Worm (Caenorhabditis elegans): ENCODE results near the gene hat-1.
A peak's percentile ranks its signal among the peaks of the same experiment; 100 is the strongest.

Gene hat-1

ce11 chrIII:10383804-10384203, 23.2 kb downstream of the hat-1 start:
- TF ChIP-seq efl-1 (optimal IDR thresholded peaks at IDR 0.05) = no peak
- TF ChIP-seq efl-1 (GFP tag; optimal IDR thresholded peaks at IDR 0.05 in 1 of 2) = peak in 1 of 2 experiments; percentile 15
- TF ChIP-seq pqm-1 (tag; optimal IDR thresholded peaks at IDR 0.05) = no peak

ce11 chrIII:10381473-10381872, 25.6 kb downstream of the hat-1 start, which contains the start of gene C38H2.2:
TSS of gene C38H2.2 (plus strand) at chrIII:10381773.
- no peak for TF ChIP-seq nhr-28 (tag; optimal IDR thresholded peaks at IDR 0.05)
- no peak for TF ChIP-seq mdl-1 (tag; optimal IDR thresholded peaks at IDR 0.05)
- no peak for TF ChIP-seq lir-3 (tag; optimal IDR thresholded peaks at IDR 0.05; ENCODE audit: poor library complexity)
- no peak for TF ChIP-seq ama-1 (optimal IDR thresholded peaks at IDR 0.05)
- no peak for TF ChIP-seq lin-15B (tag; optimal IDR thresholded peaks at IDR 0.05)
- no peak for TF ChIP-seq unc-30 (tag; optimal IDR thresholded peaks at IDR 0.05)
- no peak for TF ChIP-seq xbp-1 (tag; optimal IDR thresholded peaks at IDR 0.05)
- TF ChIP-seq nhr-85 (tag) = no peak
- TF ChIP-seq fkh-8 (tag; optimal IDR thresholded peaks at IDR 0.05) = no peak
- TF ChIP-seq unc-62 (GFP tag; optimal IDR thresholded peaks at IDR 0.05) = no peak
- no peak for TF ChIP-seq tlp-1 (tag; optimal IDR thresholded peaks at IDR 0.05)
- no peak for TF ChIP-seq fos-1 (tag; optimal IDR thresholded peaks at IDR 0.05)
- no peak for TF ChIP-seq C16A3.4 (tag; optimal IDR thresholded peaks at IDR 0.05)
- no peak for TF ChIP-seq lin-14 (GFP tag; optimal IDR thresholded peaks at IDR 0.05)
- no peak for TF ChIP-seq lin-39 (tag; optimal IDR thresholded peaks at IDR 0.05)
- TF ChIP-seq mep-1 (tag; optimal IDR thresholded peaks at IDR 0.05) = no peak
- no peak for TF ChIP-seq hlh-17 (GFP tag; optimal IDR thresholded peaks at IDR 0.05; ENCODE audit: borderline replicate concordance)

- peak in 1 of 3 experiments; percentile 9 for TF ChIP-seq dpl-1 (GFP tag; optimal IDR thresholded peaks at IDR 0.05)
- no peak for TF ChIP-seq alr-1 (tag; optimal IDR thresholded peaks at IDR 0.05; ENCODE audit: borderline replicate concordance)
- TF ChIP-seq lsy-2 (tag; optimal IDR thresholded peaks at IDR 0.05) = peak; percentile 17 to 19
- no peak for TF ChIP-seq unc-86 (tag; optimal IDR thresholded peaks at IDR 0.05)
- no peak for TF ChIP-seq nhr-47 (tag; optimal IDR thresholded peaks at IDR 0.05)
- peak; percentile 43 for TF ChIP-seq nhr-85 (tag)
- TF ChIP-seq ceh-82 (tag; optimal IDR thresholded peaks at IDR 0.05) = peak in 1 of 3 experiments; percentile 9
- peak in 1 of 2 experiments; percentile 11 for TF ChIP-seq lin-35 (GFP tag; optimal IDR thresholded peaks at IDR 0.05)
- TF ChIP-seq nhr-90 (tag; optimal IDR thresholded peaks at IDR 0.05; ENCODE audit: poor library complexity) = no peak
- no peak for TF ChIP-seq mab-9 (GFP tag; IDR thresholded peaks at IDR 0.05)
- no peak for TF ChIP-seq tbx-2 (tag; optimal IDR thresholded peaks at IDR 0.05)
- no peak for TF ChIP-seq vab-15 (tag; optimal IDR thresholded peaks at IDR 0.05)
- peak; percentile 62 for TF ChIP-seq lin-14 (GFP tag; optimal IDR thresholded peaks at IDR 0.05)
- TF ChIP-seq F16B12.6 (tag; optimal IDR thresholded peaks at IDR 0.05) = no peak
- TF ChIP-seq efl-1 (optimal IDR thresholded peaks at IDR 0.05) = peak; percentile 30 to 38
- TF ChIP-seq efl-1 (GFP tag; optimal IDR thresholded peaks at IDR 0.05 in 1 of 2) = peak; percentile 17 to 85
- peak; percentile 16 for TF ChIP-seq swsn-7 (tag; optimal IDR thresholded peaks at IDR 0.05)
- no peak for TF ChIP-seq sptf-1 (tag; optimal IDR thresholded peaks at IDR 0.05)
- TF ChIP-seq mep-1 (tag; optimal IDR thresholded peaks at IDR 0.05) = peak; percentile 35
- peak; percentile 23 for TF ChIP-seq snu-23 (GFP tag; optimal IDR thresholded peaks at IDR 0.05)
- peak; percentile 84 for TF ChIP-seq blmp-1 (tag; optimal IDR thresholded peaks at IDR 0.05)
Observed at ce11 chrIII:10380640-10381039, 26.4 kb downstream of the hat-1 start.

- TF ChIP-seq lin-14 (GFP tag; optimal IDR thresholded peaks at IDR 0.05) (peak; percentile 71), rnt-1 (tag; optimal IDR thresholded peaks at IDR 0.05) (peak; percentile 0), skn-1 (tag; optimal IDR thresholded peaks at IDR 0.05) (no peak), efl-1 (optimal IDR thresholded peaks at IDR 0.05) (peak in 1 of 2 experiments; percentile 21), efl-1 (GFP tag; optimal IDR thresholded peaks at IDR 0.05 in 1 of 2) (peak in 1 of 2 experiments; percentile 5), vab-15 (tag; optimal IDR thresholded peaks at IDR 0.05) (no peak), unc-98 (GFP tag; IDR thresholded peaks at IDR 0.05) (no peak)
Observed at ce11 chrIII:10379632-10380031, 27.4 kb downstream of the hat-1 start.

All from whole organism, L1 larva.